Fruit fly (Drosophila melanogaster): ENCODE results near the gene Cpr67B.

Cpr67B gene

DNA sequence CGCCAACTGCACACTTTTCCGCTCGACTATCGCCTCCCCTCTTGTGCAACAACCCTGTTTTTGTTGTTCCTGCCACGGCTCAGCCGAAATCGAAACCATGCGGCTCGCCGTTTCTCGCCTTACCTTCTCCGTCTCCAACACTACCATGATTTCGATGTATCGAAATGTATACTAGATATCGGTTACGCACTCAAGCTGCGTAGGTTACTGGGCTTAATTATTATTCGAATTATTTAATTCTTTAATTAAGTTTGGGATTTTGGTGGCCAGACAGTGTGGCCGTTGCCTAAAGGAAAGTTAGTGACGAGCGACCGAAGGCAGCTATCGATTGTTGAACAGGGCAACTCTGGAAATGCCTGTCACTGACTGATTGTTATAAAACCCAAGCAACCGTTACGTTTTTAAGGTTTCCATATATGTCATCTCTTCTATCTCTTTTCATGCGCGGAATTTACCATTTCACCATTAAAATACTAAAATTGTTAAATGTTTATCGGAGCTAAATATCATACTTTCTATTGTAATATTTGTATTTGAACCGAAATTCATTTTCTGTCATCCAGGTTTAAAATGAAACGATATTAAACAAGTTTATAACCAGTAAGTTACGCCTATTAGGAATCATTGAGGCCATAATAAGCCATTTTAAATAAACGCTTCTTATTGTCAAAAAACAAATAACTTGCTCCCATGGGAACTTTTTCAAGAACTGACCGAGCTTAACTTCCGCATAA, 2.3 kb upstream of the Cpr67B start, which contains the start of gene eIF4E1:
Gene eIF4E1 (minus strand): TSS at position 304 of the 734 bp plus-strand sequence.
- TF ChIP-seq h (optimal IDR thresholded peaks at IDR 0.05) (no peak), ttk (optimal IDR thresholded peaks at IDR 0.05) (no peak), insv (optimal IDR thresholded peaks at IDR 0.05) (no peak), psq (optimal IDR thresholded peaks at IDR 0.05) (no peak), Myc (optimal IDR thresholded peaks at IDR 0.05) (no peak), Sin3A (optimal IDR thresholded peaks at IDR 0.05) (no peak)

DNA sequence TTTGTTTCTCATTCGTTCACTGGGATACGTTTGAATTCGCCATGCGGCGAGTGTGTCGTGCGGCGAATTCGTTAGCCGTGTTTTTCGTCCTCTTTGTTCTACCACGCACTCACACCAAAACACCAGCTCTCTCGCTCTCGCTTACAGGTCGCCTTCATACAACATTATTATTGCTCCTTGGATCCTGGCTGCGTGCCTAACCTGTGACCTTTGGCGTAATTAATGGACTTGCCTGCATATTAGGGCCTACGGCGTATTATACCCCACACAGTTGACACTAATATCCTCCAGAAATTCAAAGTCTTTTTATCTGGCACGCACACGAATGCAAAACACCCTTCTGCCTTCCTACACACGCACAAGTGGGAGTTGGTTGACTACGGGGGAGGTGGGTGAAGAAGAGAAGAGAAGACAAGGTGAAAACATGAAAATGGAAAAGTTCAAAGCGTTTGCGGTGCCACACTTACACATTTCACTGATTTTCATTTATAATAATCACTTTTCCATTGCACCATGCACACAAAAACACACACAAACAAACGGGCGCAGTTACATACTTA, 5.5 kb downstream of the Cpr67B start:
- TF ChIP-seq Myc (optimal IDR thresholded peaks at IDR 0.05) (no peak), insv (optimal IDR thresholded peaks at IDR 0.05) (no peak), ttk (optimal IDR thresholded peaks at IDR 0.05) (no peak), h (optimal IDR thresholded peaks at IDR 0.05) (no peak), Sin3A (optimal IDR thresholded peaks at IDR 0.05) (no peak), psq (optimal IDR thresholded peaks at IDR 0.05) (no peak)

DNA sequence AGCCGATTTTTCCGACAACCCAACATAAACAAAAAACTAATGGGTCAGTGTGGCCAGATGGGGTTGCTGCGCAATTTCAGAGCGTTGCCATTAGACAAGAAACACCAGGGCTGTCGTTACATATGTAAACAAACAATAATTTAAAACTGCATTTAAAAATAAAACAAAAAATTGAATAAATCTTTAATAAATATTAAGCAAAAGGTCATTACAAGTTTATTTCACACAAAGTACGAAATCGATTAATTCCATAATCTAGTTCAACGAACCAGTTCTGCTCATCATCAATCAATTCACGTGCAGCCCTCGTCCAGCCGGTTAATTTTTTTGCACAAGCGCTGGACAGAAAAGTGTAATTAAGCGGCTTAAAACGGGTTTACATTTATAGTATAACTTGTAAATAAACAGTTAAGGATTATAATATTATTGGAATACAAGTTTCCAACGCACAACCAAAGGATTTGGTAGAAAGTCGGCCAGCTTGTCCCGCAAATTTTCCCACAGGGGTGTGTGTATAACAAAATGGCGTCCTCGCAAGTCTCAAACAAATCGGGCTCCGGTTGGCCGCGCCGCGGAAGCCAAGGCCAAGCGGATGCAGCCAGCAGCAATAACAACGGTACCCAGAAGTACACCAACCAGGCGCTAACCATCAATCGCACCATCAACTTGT, 6.3 kb downstream of the Cpr67B start, which contains the start of the genes CG4022 and Cpsf5:
Gene CG4022 (minus strand): TSS at position 79 of the 670 bp plus-strand sequence.
Gene Cpsf5 (plus strand): TSS at position 285 of the 670 bp plus-strand sequence.
- TF ChIP-seq Myc (optimal IDR thresholded peaks at IDR 0.05) (no peak), Sin3A (optimal IDR thresholded peaks at IDR 0.05) (no peak), psq (optimal IDR thresholded peaks at IDR 0.05) (no peak), ttk (optimal IDR thresholded peaks at IDR 0.05) (no peak), insv (optimal IDR thresholded peaks at IDR 0.05) (no peak), h (optimal IDR thresholded peaks at IDR 0.05) (no peak)

DNA sequence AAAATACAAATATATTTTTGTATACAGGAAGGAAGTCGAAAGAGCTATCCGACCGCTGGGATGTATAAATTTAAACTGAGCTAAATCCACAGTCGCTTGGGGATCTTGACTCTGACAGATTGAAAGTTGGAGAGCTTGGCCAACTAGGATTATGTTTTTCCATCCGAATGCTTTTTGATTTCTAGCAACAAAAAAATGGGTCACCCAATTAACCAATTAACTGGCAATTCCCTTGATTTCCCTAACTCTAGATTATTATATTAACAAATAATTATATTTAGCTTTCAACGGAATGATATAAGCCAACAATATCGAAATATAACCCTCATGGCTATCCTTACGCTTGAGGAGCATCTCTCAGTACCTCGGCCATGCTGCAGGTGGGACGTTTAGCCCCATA, 12.7 kb downstream of the Cpr67B start, which contains the start of gene CG3982:
Gene CG3982 (minus strand): TSS at position 101 of the 400 bp plus-strand sequence.
- no peak for TF ChIP-seq Sin3A (optimal IDR thresholded peaks at IDR 0.05)
- TF ChIP-seq ttk (optimal IDR thresholded peaks at IDR 0.05), result no peak
- TF ChIP-seq psq (optimal IDR thresholded peaks at IDR 0.05), result no peak
- no peak for TF ChIP-seq h (optimal IDR thresholded peaks at IDR 0.05)
- TF ChIP-seq insv (optimal IDR thresholded peaks at IDR 0.05), result no peak
- no peak for TF ChIP-seq Myc (optimal IDR thresholded peaks at IDR 0.05)

DNA sequence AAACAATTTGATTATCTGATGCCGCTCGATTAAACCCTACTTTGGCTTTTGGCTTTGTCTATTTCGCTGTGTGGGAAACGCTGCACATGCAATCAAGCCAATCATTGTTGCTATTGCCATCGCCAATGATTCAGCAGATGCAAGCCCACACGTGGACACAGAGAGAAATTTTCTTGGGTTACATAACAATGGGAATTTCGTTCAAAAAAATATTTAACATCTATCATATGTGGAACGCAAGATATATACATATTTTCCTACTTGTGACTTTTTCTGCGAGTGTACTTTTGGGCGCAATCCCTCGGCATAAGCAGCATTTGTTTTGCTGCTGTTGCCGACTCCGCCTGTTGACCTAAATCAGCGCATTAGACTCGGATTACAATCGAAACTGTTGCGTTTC, 14.7 kb downstream of the Cpr67B start:
- no peak for TF ChIP-seq insv (optimal IDR thresholded peaks at IDR 0.05)
- no peak for TF ChIP-seq psq (optimal IDR thresholded peaks at IDR 0.05)
- no peak for TF ChIP-seq h (optimal IDR thresholded peaks at IDR 0.05)
- TF ChIP-seq Sin3A (optimal IDR thresholded peaks at IDR 0.05), result no peak
- TF ChIP-seq Myc (optimal IDR thresholded peaks at IDR 0.05), result no peak
- no peak for TF ChIP-seq ttk (optimal IDR thresholded peaks at IDR 0.05)

DNA sequence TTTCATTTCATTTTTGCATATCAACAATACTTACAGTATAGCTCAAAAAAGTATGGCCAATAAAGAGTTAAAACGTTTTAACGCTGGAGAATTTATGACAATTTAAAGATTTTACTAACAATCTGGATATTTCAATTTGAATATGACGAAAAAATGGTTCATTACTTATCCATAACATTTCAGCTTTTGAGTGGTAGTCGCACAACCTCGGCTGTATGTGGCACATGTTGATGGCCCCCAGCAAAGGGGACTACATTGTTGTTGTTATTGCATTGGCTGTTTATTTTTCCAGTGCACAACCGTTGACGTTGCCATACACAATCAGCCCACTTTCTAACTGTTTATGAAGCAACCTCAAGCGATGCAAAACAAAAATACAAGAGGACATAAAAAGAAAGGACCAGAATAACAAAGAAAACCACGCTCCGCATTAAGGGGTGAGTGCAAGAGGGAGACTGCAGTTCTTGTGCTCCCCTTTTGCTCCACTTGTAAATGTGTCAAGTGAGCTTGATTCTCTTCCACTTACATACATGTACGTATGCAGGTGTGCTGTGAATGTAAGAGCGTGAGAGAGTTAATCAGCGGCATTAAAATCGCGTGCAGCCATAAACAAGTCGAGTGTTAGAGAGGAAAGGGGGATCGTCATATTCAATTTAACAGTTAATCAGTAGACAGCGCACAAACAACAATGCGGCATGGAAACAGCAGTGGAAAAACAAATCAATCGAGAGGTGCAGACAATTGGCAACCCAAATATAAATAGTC, 15.6 kb downstream of the Cpr67B start:
- TF ChIP-seq Myc (optimal IDR thresholded peaks at IDR 0.05) (no peak), Sin3A (optimal IDR thresholded peaks at IDR 0.05) (no peak), ttk (optimal IDR thresholded peaks at IDR 0.05) (no peak), psq (optimal IDR thresholded peaks at IDR 0.05) (no peak), h (optimal IDR thresholded peaks at IDR 0.05) (no peak), insv (optimal IDR thresholded peaks at IDR 0.05) (no peak)

DNA sequence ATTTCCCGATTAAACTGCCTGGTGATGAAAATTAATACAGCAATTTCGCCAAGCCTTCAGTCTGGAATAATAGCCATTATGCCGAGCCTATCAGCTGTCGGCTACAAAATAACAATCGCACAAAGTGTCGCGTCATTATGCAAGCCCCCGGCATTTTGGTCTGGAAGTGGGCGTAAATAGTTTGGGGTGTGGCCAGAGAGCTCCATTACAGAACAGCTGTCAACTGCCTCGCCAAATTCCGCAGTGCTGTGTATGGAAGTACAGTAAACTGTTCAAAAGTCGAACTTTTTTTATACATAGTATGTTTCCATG, 16.2 kb downstream of the Cpr67B start:
- no peak for TF ChIP-seq Myc (optimal IDR thresholded peaks at IDR 0.05)
- no peak for TF ChIP-seq Sin3A (optimal IDR thresholded peaks at IDR 0.05)
- TF ChIP-seq psq (optimal IDR thresholded peaks at IDR 0.05), result no peak

DNA sequence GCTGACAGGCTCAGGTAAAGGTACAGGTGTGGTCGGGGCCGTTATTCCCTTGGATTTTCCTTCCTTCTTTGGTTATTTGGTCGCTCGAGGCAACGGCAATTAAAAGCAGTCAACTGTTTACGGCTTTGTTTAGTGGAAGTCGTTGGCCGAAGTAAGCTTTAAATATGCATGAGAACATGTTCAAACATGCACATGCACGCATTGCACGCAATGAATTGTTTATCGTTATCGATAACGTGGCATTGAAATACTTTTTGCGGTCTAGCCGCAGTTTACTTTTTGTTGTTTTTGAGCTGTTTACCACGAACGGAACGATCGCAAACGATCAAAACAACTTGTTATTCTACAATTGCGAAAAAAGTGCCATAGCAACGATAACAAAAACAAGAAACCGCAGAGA, 17.0 kb downstream of the Cpr67B start:
- TF ChIP-seq ttk (optimal IDR thresholded peaks at IDR 0.05), result no peak
- no peak for TF ChIP-seq psq (optimal IDR thresholded peaks at IDR 0.05)
- TF ChIP-seq Sin3A (optimal IDR thresholded peaks at IDR 0.05), result no peak
- TF ChIP-seq insv (optimal IDR thresholded peaks at IDR 0.05), result no peak
- TF ChIP-seq Myc (optimal IDR thresholded peaks at IDR 0.05), result no peak
- no peak for TF ChIP-seq h (optimal IDR thresholded peaks at IDR 0.05)

DNA sequence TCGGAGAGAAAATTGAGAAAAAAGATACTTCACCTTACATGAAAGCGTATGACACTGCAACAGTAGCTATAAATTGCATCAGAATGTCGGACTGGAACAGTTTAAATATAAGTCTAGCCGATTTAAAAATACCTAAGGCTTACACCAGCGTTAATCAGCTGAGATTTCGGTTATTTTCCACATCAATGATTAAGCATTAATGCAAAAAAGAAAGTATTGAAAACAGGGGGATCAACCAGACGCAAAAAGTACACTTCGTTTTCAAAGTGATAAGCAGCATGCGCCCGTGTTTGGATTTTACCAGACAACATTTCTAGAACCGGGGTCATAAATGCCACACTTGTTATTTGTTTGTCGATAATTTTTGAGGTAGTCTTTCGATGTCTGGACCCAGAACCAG, 17.5 kb downstream of the Cpr67B start:
- no peak for TF ChIP-seq h (optimal IDR thresholded peaks at IDR 0.05)
- no peak for TF ChIP-seq psq (optimal IDR thresholded peaks at IDR 0.05)
- TF ChIP-seq ttk (optimal IDR thresholded peaks at IDR 0.05), result no peak
- no peak for TF ChIP-seq Myc (optimal IDR thresholded peaks at IDR 0.05)
- TF ChIP-seq insv (optimal IDR thresholded peaks at IDR 0.05), result no peak
- TF ChIP-seq Sin3A (optimal IDR thresholded peaks at IDR 0.05), result no peak

DNA sequence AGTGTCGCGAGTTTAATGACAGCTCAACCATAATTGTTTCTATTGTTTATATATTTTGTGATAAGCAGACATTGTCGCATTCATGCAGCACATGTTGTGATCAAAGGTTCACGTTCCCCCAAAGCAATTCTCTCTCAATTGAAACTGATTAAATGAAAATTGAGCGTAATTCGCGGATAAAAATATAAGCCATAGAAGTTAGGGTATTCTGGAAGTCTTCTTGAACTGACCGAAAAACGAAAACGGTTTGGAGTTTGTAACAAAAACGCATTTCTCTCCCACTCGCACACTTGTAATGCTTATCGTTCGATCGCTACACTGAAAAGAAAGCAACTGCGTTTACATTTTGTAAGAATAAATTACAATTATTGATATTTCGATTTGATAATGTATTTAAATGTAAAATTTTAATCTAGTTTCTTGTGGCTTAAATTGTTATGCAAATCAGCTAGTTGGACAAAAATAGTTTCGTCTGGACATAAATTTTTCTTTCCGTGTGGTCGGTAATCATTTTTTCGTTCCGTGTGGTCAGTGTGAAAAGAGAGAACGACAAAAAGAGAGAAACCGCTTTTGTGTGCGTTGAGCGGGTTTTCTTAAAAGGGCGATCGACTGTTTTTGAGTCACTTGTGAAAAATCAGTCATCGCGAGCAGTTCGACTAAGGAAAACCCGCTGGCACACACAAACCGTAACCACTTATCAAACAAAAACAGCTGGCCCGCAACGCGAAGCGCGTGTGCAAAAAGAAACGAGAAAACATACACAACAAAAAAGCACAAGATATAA, 18.2 kb downstream of the Cpr67B start, which contains the start of gene aay:
Gene aay (plus strand): TSS at position 618 of the 784 bp plus-strand sequence.
- TF ChIP-seq psq (optimal IDR thresholded peaks at IDR 0.05), result no peak
- TF ChIP-seq insv (optimal IDR thresholded peaks at IDR 0.05), result no peak
- no peak for TF ChIP-seq ttk (optimal IDR thresholded peaks at IDR 0.05)
- no peak for TF ChIP-seq h (optimal IDR thresholded peaks at IDR 0.05)
- TF ChIP-seq Myc (optimal IDR thresholded peaks at IDR 0.05), result no peak
- no peak for TF ChIP-seq Sin3A (optimal IDR thresholded peaks at IDR 0.05)

Measured in Kc167 (cell line).